1 fruit fly cellular context compared by ENCODE assay signal in genomic region chr3L:12131918-12132317, dm6.
TF ChIP-seq lines count a peak whose summit lies in the region.

Gene DEF8, plus strand, starts transcription at chr3L:12132146.

TF ChIP-seq in whole organism, embryonic, 481 proteins besides CTCF, POLR2A, EP300 and RAD21 (continued from another document):
- TF ChIP-seq Hmx (GFP tag; optimal IDR thresholded peaks at IDR 0.05; lab: Kevin White, UChicago) (no peak), Scr (GFP tag; IDR thresholded peaks at IDR 0.05; lab: Robert Waterston, UW; ENCODE audit: partially characterized antibody) (peak; percentile 42), org-1 (GFP tag; optimal IDR thresholded peaks at IDR 0.05; lab: Kevin White, UChicago) (peak; percentile 31), CG15269 (tag; optimal IDR thresholded peaks at IDR 0.05; lab: Kevin White, UChicago) (peak; percentile 92), gro (GFP tag; optimal IDR thresholded peaks at IDR 0.05; lab: Kevin White, UChicago) (peak; percentile 36), slou (GFP tag; optimal IDR thresholded peaks at IDR 0.05; lab: Kevin White, UChicago) (no peak), ERR (GFP tag; optimal IDR thresholded peaks at IDR 0.05; lab: Kevin White, UChicago) (no peak), trem (tag; optimal IDR thresholded peaks at IDR 0.05; lab: Kevin White, UChicago) (peak; percentile 84), HLH4C (GFP tag; IDR thresholded peaks at IDR 0.05; lab: Robert Waterston, UW; ENCODE audit: partially characterized antibody) (no peak), psq (GFP tag; optimal IDR thresholded peaks at IDR 0.05; lab: Kevin White, UChicago) (peak; percentile 52), Ssrp (tag; optimal IDR thresholded peaks at IDR 0.05; lab: Kevin White, UChicago) (peak; percentile 87), z (GFP tag; IDR thresholded peaks at IDR 0.05; lab: Robert Waterston, UW) (no peak), CG34376 (GFP tag; optimal IDR thresholded peaks at IDR 0.05; lab: Kevin White, UChicago) (peak; percentile 11), B-H2 (GFP tag; optimal IDR thresholded peaks at IDR 0.05; lab: Kevin White, UChicago) (no peak), bigmax (GFP tag; optimal IDR thresholded peaks at IDR 0.05; lab: Kevin White, UChicago) (no peak), cg (GFP tag; optimal IDR thresholded peaks at IDR 0.05; lab: Kevin White, UChicago) (no peak), D (optimal IDR thresholded peaks at IDR 0.05; lab: Kevin White, UChicago) (no peak), D (GFP tag; optimal IDR thresholded peaks at IDR 0.05; lab: Kevin White, UChicago) (peak; percentile 75), CG7745 (tag; optimal IDR thresholded peaks at IDR 0.05; lab: Kevin White, UChicago) (peak; percentile 18), CG1792 (GFP tag; optimal IDR thresholded peaks at IDR 0.05; lab: Kevin White, UChicago) (no peak), BEAF-32 (GFP tag; optimal IDR thresholded peaks at IDR 0.05; lab: Kevin White, UChicago) (peak; percentile 39), Poxn (GFP tag; IDR thresholded peaks at IDR 0.05; lab: Robert Waterston, UW) (no peak), CG9215 (GFP tag; IDR thresholded peaks at IDR 0.05; lab: Robert Waterston, UW) (peak; percentile 58), CG6689 (GFP tag; IDR thresholded peaks at IDR 0.05; lab: Robert Waterston, UW) (peak; percentile 86), CG10959 (GFP tag; IDR thresholded peaks at IDR 0.05; lab: Robert Waterston, UW) (peak; percentile 76), sens-2 (GFP tag; IDR thresholded peaks at IDR 0.05; lab: Robert Waterston, UW) (peak; percentile 76; the same call in 1 of the 2 replicates), Nf-YA (GFP tag; IDR thresholded peaks at IDR 0.05; lab: Robert Waterston, UW) (peak; percentile 83), CG42726 (GFP tag; IDR thresholded peaks at IDR 0.05; lab: Robert Waterston, UW; ENCODE audit: partially characterized antibody) (0 out of 2 replicates have a peak, but pooled peaks have one; percentile 37), gcm2 (GFP tag; optimal IDR thresholded peaks at IDR 0.05; lab: Kevin White, UChicago) (no peak), CG18764 (GFP tag; optimal IDR thresholded peaks at IDR 0.05; lab: Kevin White, UChicago) (peak; percentile 80), maf-S (GFP tag; optimal IDR thresholded peaks at IDR 0.05; lab: Kevin White, UChicago) (no peak), phol (tag; optimal IDR thresholded peaks at IDR 0.05; lab: Kevin White, UChicago) (peak; percentile 91), PHDP (tag; optimal IDR thresholded peaks at IDR 0.05; lab: Kevin White, UChicago) (peak; percentile 93), CG17328 (GFP tag; IDR thresholded peaks at IDR 0.05; lab: Robert Waterston, UW) (peak; percentile 93), row (GFP tag; IDR thresholded peaks at IDR 0.05; lab: Robert Waterston, UW) (peak; percentile 90), CG16863 (GFP tag; optimal IDR thresholded peaks at IDR 0.05; lab: Kevin White, UChicago) (peak; percentile 45), CG10267 (tag; optimal IDR thresholded peaks at IDR 0.05; lab: Kevin White, UChicago) (peak; percentile 88), ind (GFP tag; optimal IDR thresholded peaks at IDR 0.05; lab: Kevin White, UChicago) (peak; percentile 79), gsb (GFP tag; IDR thresholded peaks at IDR 0.05; lab: Robert Waterston, UW) (peak; percentile 60)
TF ChIP-seq in whole organism, embryonic: peak in this region for 349.
